Worm (Caenorhabditis elegans): ENCODE data around the gene ZC190.6.

Gene ZC190.6

DNA sequence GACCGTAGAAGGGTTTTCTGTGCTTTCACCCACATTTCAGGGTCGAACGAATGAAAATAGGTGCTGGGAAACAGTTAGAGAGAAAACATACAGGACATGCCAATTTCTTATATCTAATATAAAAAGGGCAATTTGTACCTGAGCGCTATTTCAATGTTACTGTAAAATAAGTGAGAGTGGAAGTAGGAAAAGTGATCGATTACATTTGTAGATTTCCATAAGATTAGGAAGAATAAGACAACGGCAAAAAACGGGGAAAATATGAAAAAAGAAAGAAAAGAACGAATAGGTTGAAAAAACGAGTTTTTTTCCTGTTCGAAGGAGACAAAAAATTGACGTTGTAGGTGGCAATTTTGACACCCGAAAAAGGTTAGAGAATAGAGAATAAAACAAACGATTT lies 8.9 kb downstream of the ZC190.6 start:
- TF ChIP-seq sox-4 (tag; optimal IDR thresholded peaks at IDR 0.05): no peak
- TF ChIP-seq ceh-19 (GFP tag; optimal IDR thresholded peaks at IDR 0.05): no peak
- TF ChIP-seq nhr-11 (tag; optimal IDR thresholded peaks at IDR 0.05): no peak
- TF ChIP-seq pha-4 (tag; optimal IDR thresholded peaks at IDR 0.05): no peak
- no peak for TF ChIP-seq C08G9.2 (tag; optimal IDR thresholded peaks at IDR 0.05)
- no peak for TF ChIP-seq fax-1 (tag; optimal IDR thresholded peaks at IDR 0.05)
- TF ChIP-seq sox-2 (GFP tag; IDR thresholded peaks at IDR 0.05): no peak
- TF ChIP-seq ceh-30 (tag; optimal IDR thresholded peaks at IDR 0.05): no peak
- no peak for TF ChIP-seq K02D7.2 (tag; optimal IDR thresholded peaks at IDR 0.05)
- no peak for TF ChIP-seq rnt-1 (tag; optimal IDR thresholded peaks at IDR 0.05)
- no peak for TF ChIP-seq fkh-6 (tag; optimal IDR thresholded peaks at IDR 0.05)
- TF ChIP-seq dve-1 (tag; optimal IDR thresholded peaks at IDR 0.05): no peak

- TF ChIP-seq hlh-6 (tag; optimal IDR thresholded peaks at IDR 0.05): no peak
- TF ChIP-seq K02D7.2 (tag; optimal IDR thresholded peaks at IDR 0.05): no peak
- no peak for TF ChIP-seq hlh-30 (tag; optimal IDR thresholded peaks at IDR 0.05; ENCODE audit: insufficient read depth)
- TF ChIP-seq ceh-6 (GFP tag; optimal IDR thresholded peaks at IDR 0.05): no peak
- no peak for TF ChIP-seq elt-4 (tag; optimal IDR thresholded peaks at IDR 0.05)
- TF ChIP-seq ceh-18 (tag; optimal IDR thresholded peaks at IDR 0.05): peak; percentile 40
Measured at ce11 chrV:8667230-8668021, 9.7 kb downstream of the ZC190.6 start.

ce11 chrV:8665765-8666164 lies 11.3 kb downstream of the ZC190.6 start, which contains the start of gene ZC190.4:
Gene ZC190.4 (plus strand): TSS chrV:8666065.
- no peak for TF ChIP-seq ceh-9 (tag; optimal IDR thresholded peaks at IDR 0.05)
- TF ChIP-seq hlh-15 (tag; optimal IDR thresholded peaks at IDR 0.05): no peak
- no peak for TF ChIP-seq ztf-16 (tag; optimal IDR thresholded peaks at IDR 0.05)
- no peak for TF ChIP-seq pag-3 (tag; optimal IDR thresholded peaks at IDR 0.05; ENCODE audit: borderline replicate concordance)
- TF ChIP-seq pha-4 (tag; optimal IDR thresholded peaks at IDR 0.05): no peak
- no peak for TF ChIP-seq dve-1 (tag; optimal IDR thresholded peaks at IDR 0.05)
- TF ChIP-seq ceh-45 (GFP tag; IDR thresholded peaks at IDR 0.05): no peak
- TF ChIP-seq ama-1 (optimal IDR thresholded peaks at IDR 0.05): no peak
- TF ChIP-seq K02D7.2 (tag; optimal IDR thresholded peaks at IDR 0.05): no peak
- TF ChIP-seq nhr-11 (tag; optimal IDR thresholded peaks at IDR 0.05): no peak
- TF ChIP-seq F13H6.1 (tag; optimal IDR thresholded peaks at IDR 0.05): no peak
- no peak for TF ChIP-seq hlh-30 (tag; optimal IDR thresholded peaks at IDR 0.05; ENCODE audit: insufficient read depth)
- TF ChIP-seq odd-2 (tag; optimal IDR thresholded peaks at IDR 0.05): no peak
- no peak for TF ChIP-seq pros-1 (tag; optimal IDR thresholded peaks at IDR 0.05)
- no peak for TF ChIP-seq ceh-18 (tag; optimal IDR thresholded peaks at IDR 0.05)
- no peak for TF ChIP-seq tbx-7 (tag; optimal IDR thresholded peaks at IDR 0.05)
- TF ChIP-seq unc-3 (GFP tag; conservative IDR thresholded peaks at IDR 0.05): no peak
- TF ChIP-seq unc-3 (tag; optimal IDR thresholded peaks at IDR 0.05): no peak
- TF ChIP-seq ceh-6 (GFP tag; optimal IDR thresholded peaks at IDR 0.05): no peak
- TF ChIP-seq C38D4.7 (GFP tag; optimal IDR thresholded peaks at IDR 0.05): no peak
- TF ChIP-seq ceh-48 (tag; optimal IDR thresholded peaks at IDR 0.05): no peak

DNA sequence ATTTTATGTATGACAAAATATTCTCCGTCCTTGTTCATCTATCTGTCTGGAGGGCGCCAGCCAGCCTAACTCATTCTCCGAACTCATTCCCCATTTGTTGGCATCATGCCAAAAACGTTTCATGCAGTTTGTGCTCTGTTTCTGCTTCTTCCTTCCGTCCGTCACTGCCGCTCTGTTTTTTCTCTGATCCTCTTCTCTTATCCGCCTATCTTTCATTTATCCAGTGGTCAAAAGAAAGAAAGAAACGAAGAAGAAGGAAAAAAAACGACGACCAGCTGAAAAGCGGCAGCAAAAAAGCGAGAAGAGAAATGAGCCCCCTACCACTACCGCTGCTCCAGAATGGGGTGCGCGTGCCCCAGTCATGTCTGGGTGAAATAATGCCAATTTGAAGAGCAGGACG lies 14.1 kb downstream of the ZC190.6 start:
- TF ChIP-seq unc-55 (GFP tag; optimal IDR thresholded peaks at IDR 0.05) (no peak), C08G9.2 (tag; optimal IDR thresholded peaks at IDR 0.05) (no peak), odd-2 (tag; optimal IDR thresholded peaks at IDR 0.05) (no peak), fkh-10 (GFP tag; optimal IDR thresholded peaks at IDR 0.05) (no peak), dmd-4 (tag; optimal IDR thresholded peaks at IDR 0.05; ENCODE audit: borderline replicate concordance) (peak; percentile 13), npax-4 (tag; optimal IDR thresholded peaks at IDR 0.05) (no peak), T23F11.4 (GFP tag; optimal IDR thresholded peaks at IDR 0.05) (no peak)

Data from whole organism, late embryonic.